Worm (Caenorhabditis elegans): Measurements from ENCODE around the gene cul-6.

DNA sequence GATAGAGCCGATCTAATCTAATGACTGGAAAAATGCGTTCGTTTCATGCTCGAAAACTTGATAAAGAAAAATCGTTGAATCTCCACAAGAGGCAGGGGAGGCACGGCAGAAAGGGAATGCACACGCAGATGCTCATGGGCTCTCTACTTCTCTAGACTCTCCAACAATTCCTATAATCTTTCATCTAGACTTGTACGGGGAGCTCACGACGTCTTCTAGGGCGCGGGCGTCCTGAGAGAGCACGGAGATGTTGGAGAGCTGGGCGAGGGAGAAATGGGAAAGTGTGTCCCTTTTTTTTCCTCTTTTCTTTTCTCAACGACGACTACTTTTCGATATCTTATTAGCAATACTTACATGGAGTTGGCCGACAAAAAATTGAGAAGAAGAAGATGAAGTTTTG is 7.1 kb downstream of the cul-6 start:
- no peak for TF ChIP-seq skn-1 (tag; optimal IDR thresholded peaks at IDR 0.05)
- no peak for TF ChIP-seq nhr-76 (tag; optimal IDR thresholded peaks at IDR 0.05)
- no peak for TF ChIP-seq ceh-82 (tag; optimal IDR thresholded peaks at IDR 0.05)
- no peak for TF ChIP-seq nfya-1 (tag; optimal IDR thresholded peaks at IDR 0.05; ENCODE audit: insufficient read depth)

Measured in whole organism, L3 larva.